Worm (Caenorhabditis elegans) whole organism, young adult: ENCODE measurements around the gene ruvb-1.

Source experiments
- B0261.1 ChIP-seq: sonication (generic microtip); optimal IDR thresholded peaks from 2 replicates; lab custom pipeline; 2016; ENCODE audit warnings: mild to moderate bottlenecking, missing genetic modification characterization, moderate library complexity, missing compliant biosample characterization
- B0336.3 ChIP-seq: fragments of 200-800 bp; sonication (Bioruptor generic); IDR thresholded peaks from 2 replicates; pipeline ENCODE4 v1.3.6; 2022; ENCODE audit warnings: missing genetic modification characterization, missing compliant biosample characterization
- C06A6.2 ChIP-seq: fragments of 200-800 bp; sonication (Bioruptor generic); conservative IDR thresholded peaks from 2 replicates; pipeline ENCODE4 v1.3.6; 2022; ENCODE audit warnings: missing genetic modification characterization, missing compliant biosample characterization
- C17E4.6 ChIP-seq: fragments of 200-800 bp; sonication (Bioruptor generic); IDR thresholded peaks from 2 replicates; pipeline ENCODE4 v1.3.6; 2022; ENCODE audit warnings: missing genetic modification reagents, missing genetic modification characterization, missing compliant biosample characterization
- F10E7.11 ChIP-seq: sonication (generic microtip); optimal IDR thresholded peaks from 2 replicates; lab custom pipeline; 2017; ENCODE audit warnings: mild to moderate bottlenecking, missing genetic modification characterization, moderate library complexity, missing compliant biosample characterization
- F23B12.7 ChIP-seq: sonication (generic microtip); optimal IDR thresholded peaks from 2 replicates; lab custom pipeline; 2017; ENCODE audit warnings: missing genetic modification characterization, mild to moderate bottlenecking, missing compliant biosample characterization, antibody characterized with exemption, moderate library complexity; ENCODE audit not compliant: insufficient read depth
- F39B2.1 ChIP-seq: fragments of 200-800 bp; sonication (Bioruptor generic); IDR thresholded peaks from 2 replicates; pipeline ENCODE4 v1.3.6; 2022; ENCODE audit warnings: missing genetic modification reagents, missing genetic modification characterization, missing compliant biosample characterization
- F55B11.4 ChIP-seq: sonication (generic microtip); optimal IDR thresholded peaks from 2 replicates; lab custom pipeline; 2016; ENCODE audit warnings: missing compliant biosample characterization, missing genetic modification characterization, borderline replicate concordance; ENCODE audit not compliant: insufficient read depth
- T07F8.4 ChIP-seq: sonication (generic microtip); optimal IDR thresholded peaks from 2 replicates; lab custom pipeline; 2016; ENCODE audit warnings: mild to moderate bottlenecking, missing genetic modification characterization, moderate library complexity, missing compliant biosample characterization
- Y79H2A.3 ChIP-seq: fragments of 200-800 bp; sonication (Bioruptor generic); conservative IDR thresholded peaks from 2 replicates; pipeline ENCODE4 v1.3.6; 2022; ENCODE audit warnings: missing genetic modification reagents, missing genetic modification characterization, missing compliant biosample characterization
- atf-7 ChIP-seq: sonication (generic microtip); optimal IDR thresholded peaks from 2 replicates; lab custom pipeline; 2017; ENCODE audit warnings: mild to moderate bottlenecking, missing genetic modification characterization, missing compliant biosample characterization
- attf-3 ChIP-seq: fragments of 200-800 bp; sonication (Bioruptor generic); conservative IDR thresholded peaks from 2 replicates; pipeline ENCODE4 v1.3.6; 2022; ENCODE audit warnings: missing genetic modification reagents, missing genetic modification characterization, missing compliant biosample characterization
- bed-1 ChIP-seq: fragments of 200-800 bp; sonication (Bioruptor generic); IDR thresholded peaks from 2 replicates; pipeline ENCODE4 v1.3.6; 2022; ENCODE audit warnings: missing genetic modification reagents, missing genetic modification characterization, missing compliant biosample characterization
- cebp-1 ChIP-seq, 2 experiments: fragments of 200-800 bp in 1 of 2; sonication (Bioruptor generic) in 1 of 2; sonication (generic microtip) in 1 of 2; IDR thresholded peaks in 1 of 2; optimal IDR thresholded peaks in 1 of 2; 2 replicates each; pipeline versions ENCODE4 v1.3.6 to Lab custom; 2017 to 2022; ENCODE audit warnings: missing compliant biosample characterization in 2 of 2, missing genetic modification characterization in 2 of 2, mild to moderate bottlenecking in 1 of 2, missing genetic modification reagents in 1 of 2, moderate library complexity in 1 of 2
- cebp-2 ChIP-seq: fragments of 200-800 bp; sonication (Bioruptor generic); IDR thresholded peaks from 2 replicates; pipeline ENCODE4 v1.3.6; 2022; ENCODE audit warnings: missing genetic modification characterization, missing compliant biosample characterization
- dpff-1 ChIP-seq: sonication (generic microtip); optimal IDR thresholded peaks from 2 replicates; lab custom pipeline; 2017; ENCODE audit warnings: mild to moderate bottlenecking, missing genetic modification characterization, missing compliant biosample characterization
- egl-44 ChIP-seq: fragments of 200-800 bp; sonication (Bioruptor generic); IDR thresholded peaks from 2 replicates; pipeline ENCODE4 v1.3.6; 2022; ENCODE audit warnings: missing genetic modification reagents, missing genetic modification characterization, missing compliant biosample characterization
- ets-4 ChIP-seq: fragments of 200-800 bp; sonication (Bioruptor generic); optimal IDR thresholded peaks from 2 replicates; lab custom pipeline; 2018; ENCODE audit warnings: mild to moderate bottlenecking, missing genetic modification characterization, missing compliant biosample characterization
- gei-17 ChIP-seq: fragments of 200-800 bp; sonication (Bioruptor generic); optimal IDR thresholded peaks from 2 replicates; lab custom pipeline; 2018; ENCODE audit warnings: mild to moderate bottlenecking, missing genetic modification characterization, missing compliant biosample characterization
- him-1 ChIP-seq: sonication (generic microtip); optimal IDR thresholded peaks from 2 replicates; lab custom pipeline; 2016; ENCODE audit warnings: missing genotype, missing genetic modification reagents, missing genetic modification characterization, missing compliant biosample characterization
- hmg-1.2 ChIP-seq: fragments of 200-800 bp; sonication (Bioruptor generic); IDR thresholded peaks from 2 replicates; pipeline ENCODE4 v1.3.6; 2022; ENCODE audit warnings: missing genetic modification reagents, missing genetic modification characterization, missing compliant biosample characterization
- hrde-1 ChIP-seq: sonication (generic microtip); optimal IDR thresholded peaks from 2 replicates; lab custom pipeline; 2016; ENCODE audit warnings: missing genetic modification characterization, mild to moderate bottlenecking, missing compliant biosample characterization, moderate library complexity, missing genotype, missing genetic modification reagents, borderline replicate concordance
- let-526 ChIP-seq: fragments of 200-800 bp; sonication (Bioruptor generic); IDR thresholded peaks from 2 replicates; pipeline ENCODE4 v1.3.6; 2022; ENCODE audit warnings: missing genetic modification reagents, missing genetic modification characterization, missing compliant biosample characterization
- lin-35 ChIP-seq, 3 experiments: fragments of 150-350 bp in 2 of 3; sonication (generic microtip) in 1 of 3; optimal IDR thresholded peaks; 2 replicates each; lab custom pipeline; 2014 to 2018; ENCODE audit warnings: missing biosample characterization in 3 of 3, missing genetic modification characterization in 3 of 3, missing genetic modification reagents in 3 of 3
- lin-40 ChIP-seq: sonication (generic microtip); optimal IDR thresholded peaks from 2 replicates; lab custom pipeline; 2016; ENCODE audit warnings: missing genetic modification characterization, mild to moderate bottlenecking, missing compliant biosample characterization, missing genotype, missing genetic modification reagents
- madf-3 ChIP-seq: fragments of 200-800 bp; sonication (Bioruptor generic); IDR thresholded peaks from 2 replicates; pipeline ENCODE4 v1.3.6; 2022; ENCODE audit warnings: missing genetic modification reagents, missing genetic modification characterization, missing compliant biosample characterization
- madf-6 ChIP-seq: fragments of 200-800 bp; sonication (Bioruptor generic); IDR thresholded peaks from 2 replicates; pipeline ENCODE4 v1.3.6; 2022; ENCODE audit warnings: missing genetic modification reagents, missing genetic modification characterization, missing compliant biosample characterization
- mcd-1 ChIP-seq: fragments of 200-800 bp; sonication (Bioruptor generic); IDR thresholded peaks from 2 replicates; pipeline ENCODE4 v1.3.6; 2022; ENCODE audit warnings: missing genetic modification reagents, missing genetic modification characterization, missing compliant biosample characterization
- mel-28 ChIP-seq: sonication (generic microtip); optimal IDR thresholded peaks from 2 replicates; lab custom pipeline; 2016; ENCODE audit warnings: borderline replicate concordance, mild to moderate bottlenecking, missing genetic modification characterization, missing compliant biosample characterization
- pha-4 ChIP-seq: fragments of 150-350 bp; sonication (generic microtip); optimal IDR thresholded peaks from 2 replicates; lab custom pipeline; 2014; ENCODE audit warnings: missing biosample characterization, missing genetic modification reagents, missing genetic modification characterization
- rec-8 ChIP-seq, 2 experiments: sonication (generic microtip); optimal IDR thresholded peaks; 2 replicates each; lab custom pipeline; 2016; ENCODE audit warnings: mild to moderate bottlenecking in 2 of 2, missing genetic modification characterization in 2 of 2, missing genetic modification reagents in 2 of 2, missing genotype in 2 of 2, missing biosample characterization in 1 of 2, missing compliant biosample characterization in 1 of 2, moderate library complexity in 1 of 2
- sea-2 ChIP-seq: fragments of 200-800 bp; sonication (Bioruptor generic); IDR thresholded peaks from 2 replicates; pipeline ENCODE4 v1.3.6; 2022; ENCODE audit warnings: missing genetic modification characterization, missing compliant biosample characterization
- snpc-1.1 ChIP-seq: sonication (generic microtip); optimal IDR thresholded peaks from 2 replicates; lab custom pipeline; 2017; ENCODE audit warnings: missing genetic modification characterization, mild to moderate bottlenecking, missing compliant biosample characterization, antibody characterized with exemption, moderate library complexity, missing genotype, missing genetic modification reagents; ENCODE audit not compliant: insufficient read depth
- snpc-3.4 ChIP-seq: sonication (generic microtip); optimal IDR thresholded peaks from 2 replicates; lab custom pipeline; 2017; ENCODE audit warnings: missing genetic modification characterization, mild to moderate bottlenecking, missing compliant biosample characterization, antibody characterized with exemption, moderate library complexity, missing genotype, missing genetic modification reagents
- snpc-4 ChIP-seq, 5 experiments: fragments of 150-350 bp in 1 of 5; sonication (generic microtip) in 4 of 5; optimal IDR thresholded peaks; 2 replicates each; lab custom pipeline; 2014 to 2018; ENCODE audit warnings: missing genetic modification characterization in 5 of 5, missing biosample characterization in 3 of 5, antibody characterized with exemption in 2 of 5, mild to moderate bottlenecking in 2 of 5, missing compliant biosample characterization in 2 of 5, missing genotype in 2 of 5, moderate library complexity in 2 of 5, missing genetic modification reagents in 1 of 5
- somi-1 ChIP-seq: fragments of 200-800 bp; sonication (Bioruptor generic); optimal IDR thresholded peaks from 2 replicates; lab custom pipeline; 2018; ENCODE audit warnings: mild to moderate bottlenecking, missing genetic modification characterization, missing compliant biosample characterization
- tlf-1 ChIP-seq: fragments of 200-800 bp; sonication (Bioruptor generic); optimal IDR thresholded peaks from 2 replicates; lab custom pipeline; 2018; ENCODE audit warnings: mild to moderate bottlenecking, missing genetic modification characterization, missing compliant biosample characterization
- unc-62 ChIP-seq: fragments of 150-350 bp; optimal IDR thresholded peaks from 2 replicates; lab custom pipeline; 2014; ENCODE audit warnings: missing biosample characterization, missing genetic modification reagents, missing genetic modification characterization
- ztf-18 ChIP-seq: sonication (generic microtip); optimal IDR thresholded peaks from 2 replicates; lab custom pipeline; 2016; ENCODE audit warnings: missing genotype, mild to moderate bottlenecking, missing genetic modification characterization, missing compliant biosample characterization

Gene ruvb-1

ce11 chrV:9970119-9970518 is 10.5 kb downstream of the ruvb-1 start (continued):
- TF ChIP-seq C06A6.2 (GFP tag; lab: Robert Waterston, UW), result peak; percentile 61
- TF ChIP-seq B0336.3, result peak; percentile 86
- peak; percentile 84 for TF ChIP-seq snpc-3.4
- peak; percentile 71 for TF ChIP-seq madf-6 (GFP tag; lab: Robert Waterston, UW)
- TF ChIP-seq B0261.1 (tag; lab: Kevin White, UChicago), result peak; percentile 96
- peak; percentile 72; the same call in 1 of the 2 replicates for TF ChIP-seq C17E4.6 (GFP tag; lab: Robert Waterston, UW)
- TF ChIP-seq ets-4 (GFP tag; lab: Kevin White, UChicago), result peak; percentile 84
- TF ChIP-seq pha-4, result no peak
- TF ChIP-seq gei-17 (GFP tag; lab: Kevin White, UChicago), result peak; percentile 27
- TF ChIP-seq atf-7, result peak; percentile 80
- peak; percentile 87 for TF ChIP-seq snpc-4 (GFP tag; optimal IDR thresholded peaks at IDR 0.05; lab: Kevin White, UChicago)
- TF ChIP-seq snpc-4 (tag; optimal IDR thresholded peaks at IDR 0.05; lab: Kevin White, UChicago), result peak in 3 of 4 experiments; percentile 72 to 78 (median 74)
- TF ChIP-seq bed-1, result peak; percentile 94
- TF ChIP-seq mel-28, result peak; percentile 45
- peak; percentile 98 for TF ChIP-seq cebp-2
- TF ChIP-seq sea-2 (GFP tag; lab: Robert Waterston, UW), result peak; percentile 74; the same call in 1 of the 2 replicates
- peak; percentile 84 for TF ChIP-seq F10E7.11 (tag; lab: Kevin White, UChicago)
- TF ChIP-seq mcd-1 (GFP tag; lab: Robert Waterston, UW), result peak; percentile 81
- TF ChIP-seq tlf-1 (GFP tag; lab: Kevin White, UChicago), result peak; percentile 85
- TF ChIP-seq F39B2.1 (GFP tag; lab: Robert Waterston, UW), result peak; percentile 47; the same call in 1 of the 2 replicates
- no peak for TF ChIP-seq unc-62
- TF ChIP-seq dpff-1 (tag; lab: Kevin White, UChicago), result peak; percentile 42
- peak; percentile 43 for TF ChIP-seq attf-3 (GFP tag; lab: Robert Waterston, UW)
- TF ChIP-seq rec-8 (tag; optimal IDR thresholded peaks at IDR 0.05; lab: Kevin White, UChicago), result peak; percentile 88 to 96
- peak; percentile 78 for TF ChIP-seq hmg-1.2 (GFP tag; lab: Robert Waterston, UW)
- TF ChIP-seq hrde-1, result peak; percentile 86
- peak; percentile 94 for TF ChIP-seq F23B12.7 (tag; lab: Kevin White, UChicago)
- TF ChIP-seq let-526 (GFP tag; lab: Robert Waterston, UW), result 0 out of 2 replicates have a peak, but pooled peaks have one; percentile 34
- TF ChIP-seq lin-35 (GFP tag; optimal IDR thresholded peaks at IDR 0.05; lab: Kevin White, UChicago), result peak in 2 of 3 experiments; percentile 35 to 70
- TF ChIP-seq ztf-18 (tag; lab: Kevin White, UChicago), result peak; percentile 85
- no peak for TF ChIP-seq Y79H2A.3 (GFP tag; lab: Robert Waterston, UW)
- no peak for TF ChIP-seq cebp-1 (GFP tag; IDR thresholded peaks at IDR 0.05; lab: Robert Waterston, UW)
- peak; percentile 83 for TF ChIP-seq cebp-1 (tag; optimal IDR thresholded peaks at IDR 0.05; lab: Kevin White, UChicago)
- TF ChIP-seq egl-44 (GFP tag; lab: Robert Waterston, UW), result peak; percentile 92
- TF ChIP-seq somi-1 (GFP tag; lab: Kevin White, UChicago), result peak; percentile 85
- no peak for TF ChIP-seq F55B11.4 (tag; lab: Kevin White, UChicago)
- peak; percentile 65 for TF ChIP-seq snpc-1.1 (tag; lab: Kevin White, UChicago)
- peak; percentile 83 for TF ChIP-seq madf-3
- peak; percentile 94 for TF ChIP-seq T07F8.4 (tag; lab: Kevin White, UChicago)
- TF ChIP-seq him-1 (tag; lab: Kevin White, UChicago), result peak; percentile 97
- peak; percentile 77 for TF ChIP-seq lin-40 (tag; lab: Kevin White, UChicago)
